Worm (Caenorhabditis elegans): ENCODE measurements around the gene farl-11.

farl-11 gene

DNA sequence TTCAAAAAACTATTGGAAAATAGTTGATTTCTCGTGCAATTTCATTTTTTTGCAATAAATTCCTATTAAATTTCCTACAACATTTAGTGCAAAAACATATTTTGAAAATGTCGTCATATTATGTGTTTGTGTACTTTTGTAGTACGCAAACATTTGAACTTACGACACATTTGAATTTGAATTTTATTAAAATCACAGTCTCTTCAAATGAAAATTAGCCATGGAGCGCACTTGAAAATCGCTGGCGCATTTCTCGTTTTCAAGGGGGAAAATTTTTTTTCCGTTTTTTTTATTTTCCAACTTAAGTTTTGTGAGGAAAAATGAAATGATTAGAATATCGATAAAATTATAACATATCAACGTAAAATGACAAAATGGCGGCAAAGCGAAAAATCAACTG lies 42.7 kb upstream of the farl-11 start:
- TF ChIP-seq rbr-2 (tag; optimal IDR thresholded peaks at IDR 0.05), result no peak
- no peak for TF ChIP-seq Y5F2A.4 (GFP tag; optimal IDR thresholded peaks at IDR 0.05)
- TF ChIP-seq nhr-42 (GFP tag; IDR thresholded peaks at IDR 0.05), result no peak
- TF ChIP-seq attf-4 (tag; optimal IDR thresholded peaks at IDR 0.05), result no peak
- TF ChIP-seq mxl-3 (GFP tag; optimal IDR thresholded peaks at IDR 0.05), result no peak
- TF ChIP-seq Y48G9A.11 (GFP tag; IDR thresholded peaks at IDR 0.05), result no peak
- no peak for TF ChIP-seq lin-39 (tag; optimal IDR thresholded peaks at IDR 0.05)
- TF ChIP-seq ceh-62 (tag; optimal IDR thresholded peaks at IDR 0.05), result no peak
- no peak for TF ChIP-seq nhr-28 (tag; optimal IDR thresholded peaks at IDR 0.05)
- TF ChIP-seq dmd-8 (GFP tag; IDR thresholded peaks at IDR 0.05), result no peak
- TF ChIP-seq Y75B8A.6 (GFP tag; IDR thresholded peaks at IDR 0.05), result no peak
- no peak for TF ChIP-seq sdz-12 (GFP tag; optimal IDR thresholded peaks at IDR 0.05)
- no peak for TF ChIP-seq R02D3.7 (tag; optimal IDR thresholded peaks at IDR 0.05)
- no peak for TF ChIP-seq cey-2 (tag; optimal IDR thresholded peaks at IDR 0.05; ENCODE audit: borderline replicate concordance, insufficient read depth)
- TF ChIP-seq lin-29 (GFP tag; IDR thresholded peaks at IDR 0.05), result no peak
- no peak for TF ChIP-seq madf-9 (GFP tag; conservative IDR thresholded peaks at IDR 0.05)
- peak; percentile 32 for TF ChIP-seq mep-1 (tag; optimal IDR thresholded peaks at IDR 0.05)
- peak; percentile 72 for TF ChIP-seq aha-1 (tag)
- TF ChIP-seq nhr-41 (GFP tag; IDR thresholded peaks at IDR 0.05), result no peak
- no peak for TF ChIP-seq pha-4 (GFP tag; IDR thresholded peaks at IDR 0.05)
- no peak for TF ChIP-seq pha-4 (tag; optimal IDR thresholded peaks at IDR 0.05)
- no peak for TF ChIP-seq daf-12 (tag; optimal IDR thresholded peaks at IDR 0.05)
- TF ChIP-seq daf-16 (GFP tag; optimal IDR thresholded peaks at IDR 0.05), result no peak
- no peak for TF ChIP-seq daf-16 (tag; optimal IDR thresholded peaks at IDR 0.05)
- TF ChIP-seq tra-1 (GFP tag; IDR thresholded peaks at IDR 0.05), result no peak
- TF ChIP-seq unc-130 (GFP tag; optimal IDR thresholded peaks at IDR 0.05), result peak; percentile 32
- no peak for TF ChIP-seq D1046.2 (GFP tag; IDR thresholded peaks at IDR 0.05)
- TF ChIP-seq ceh-20 (GFP tag; IDR thresholded peaks at IDR 0.05), result no peak
- TF ChIP-seq spr-1 (tag; optimal IDR thresholded peaks at IDR 0.05), result no peak
- TF ChIP-seq lim-7 (GFP tag; IDR thresholded peaks at IDR 0.05), result no peak
- no peak for TF ChIP-seq ztf-11 (tag; optimal IDR thresholded peaks at IDR 0.05)
- TF ChIP-seq hlh-11 (tag; optimal IDR thresholded peaks at IDR 0.05), result no peak
- TF ChIP-seq duxl-1 (tag; optimal IDR thresholded peaks at IDR 0.05; ENCODE audit: poor library complexity), result no peak
- no peak for TF ChIP-seq saeg-2 (GFP tag; IDR thresholded peaks at IDR 0.05)
- TF ChIP-seq fkh-10 (GFP tag; optimal IDR thresholded peaks at IDR 0.05), result no peak
- no peak for TF ChIP-seq mes-2 (tag; optimal IDR thresholded peaks at IDR 0.05; ENCODE audit: poor library complexity, severe bottlenecking)
- TF ChIP-seq T20F7.1 (GFP tag; optimal IDR thresholded peaks at IDR 0.05), result no peak
- TF ChIP-seq nhr-25 (tag; optimal IDR thresholded peaks at IDR 0.05; ENCODE audit: borderline replicate concordance, insufficient read depth), result no peak
- no peak for TF ChIP-seq lin-1 (GFP tag; IDR thresholded peaks at IDR 0.05)
- TF ChIP-seq Y105C5A.15 (GFP tag; IDR thresholded peaks at IDR 0.05), result no peak
- no peak for TF ChIP-seq unc-62 (GFP tag; optimal IDR thresholded peaks at IDR 0.05 in 1 of 2)
- TF ChIP-seq unc-62 (tag; optimal IDR thresholded peaks at IDR 0.05), result no peak
- TF ChIP-seq skn-1 (tag; optimal IDR thresholded peaks at IDR 0.05), result no peak
- TF ChIP-seq nhr-77 (tag; optimal IDR thresholded peaks at IDR 0.05), result no peak
- no peak for TF ChIP-seq ceh-28 (tag; optimal IDR thresholded peaks at IDR 0.05)
- TF ChIP-seq dmd-6 (GFP tag; IDR thresholded peaks at IDR 0.05), result no peak
- no peak for TF ChIP-seq tag-97 (GFP tag; IDR thresholded peaks at IDR 0.05)
- TF ChIP-seq daf-8 (GFP tag; IDR thresholded peaks at IDR 0.05), result no peak
- TF ChIP-seq set-16 (GFP tag; IDR thresholded peaks at IDR 0.05), result no peak
- TF ChIP-seq unc-39 (tag; optimal IDR thresholded peaks at IDR 0.05), result no peak
- no peak for TF ChIP-seq T26A8.4 (GFP tag; IDR thresholded peaks at IDR 0.05)
- no peak for TF ChIP-seq lin-15B (tag; optimal IDR thresholded peaks at IDR 0.05)
- TF ChIP-seq pqm-1 (tag; optimal IDR thresholded peaks at IDR 0.05), result no peak
- TF ChIP-seq zfp-3 (GFP tag; conservative IDR thresholded peaks at IDR 0.05), result no peak
